Fruit fly (Drosophila melanogaster): ENCODE data around the gene alphaTub85E.

The alphaTub85E gene

dm6 chr3R:9771519-9771972 is 38.5 kb upstream of the alphaTub85E start, which contains the start of gene CG9471 (continued):
- 0 out of 2 replicates have a peak, but pooled peaks have one; percentile 6 for TF ChIP-seq crol (GFP tag; IDR thresholded peaks at IDR 0.05)
- TF ChIP-seq Fer3 (tag; optimal IDR thresholded peaks at IDR 0.05) = peak; percentile 94
- TF ChIP-seq corto (GFP tag; optimal IDR thresholded peaks at IDR 0.05) = peak; percentile 86
- TF ChIP-seq sr (GFP tag; IDR thresholded peaks at IDR 0.05) = peak; percentile 48; the same call in 1 of the 3 replicates
- peak; percentile 90 for TF ChIP-seq ERR (GFP tag; optimal IDR thresholded peaks at IDR 0.05)
- TF ChIP-seq wek (GFP tag; optimal IDR thresholded peaks at IDR 0.05) = peak; percentile 73
- TF ChIP-seq CG4854 (GFP tag; optimal IDR thresholded peaks at IDR 0.05) = peak; percentile 88
- TF ChIP-seq CG31388 (GFP tag; optimal IDR thresholded peaks at IDR 0.05) = peak; percentile 57
- TF ChIP-seq CG17186 (GFP tag; optimal IDR thresholded peaks at IDR 0.05) = peak; percentile 16
- TF ChIP-seq Oaz (GFP tag; IDR thresholded peaks at IDR 0.05) = peak; percentile 80
- TF ChIP-seq CG6689 (GFP tag; IDR thresholded peaks at IDR 0.05) = peak; percentile 94
- TF ChIP-seq slp2 (GFP tag; optimal IDR thresholded peaks at IDR 0.05) = peak; percentile 89
- TF ChIP-seq hth (optimal IDR thresholded peaks at IDR 0.05) = no peak
- peak; percentile 94 for TF ChIP-seq H15 (GFP tag; IDR thresholded peaks at IDR 0.05)
- TF ChIP-seq sd (tag; optimal IDR thresholded peaks at IDR 0.05) = peak; percentile 90
- peak; percentile 95 for TF ChIP-seq CG15269 (tag; optimal IDR thresholded peaks at IDR 0.05)
- TF ChIP-seq CG1792 (GFP tag; optimal IDR thresholded peaks at IDR 0.05) = peak; percentile 83
- TF ChIP-seq CG11085 (GFP tag; IDR thresholded peaks at IDR 0.05) = peak; percentile 86
- TF ChIP-seq CG6272 (GFP tag; IDR thresholded peaks at IDR 0.05) = peak; percentile 87
- TF ChIP-seq gce (GFP tag; IDR thresholded peaks at IDR 0.05) = peak; percentile 80; the same call in 2 of the 3 replicates
- TF ChIP-seq CG9876 (GFP tag; optimal IDR thresholded peaks at IDR 0.05) = peak; percentile 79
- peak; percentile 89 for TF ChIP-seq CG18476 (GFP tag; optimal IDR thresholded peaks at IDR 0.05)
- TF ChIP-seq grau (tag; optimal IDR thresholded peaks at IDR 0.05) = peak; percentile 99
- TF ChIP-seq NFAT (GFP tag; IDR thresholded peaks at IDR 0.05) = peak; percentile 72
- peak; percentile 80 for TF ChIP-seq sqz (GFP tag; optimal IDR thresholded peaks at IDR 0.05)
- TF ChIP-seq pb (GFP tag; optimal IDR thresholded peaks at IDR 0.05) = peak; percentile 73
- peak; percentile 30; the same call in 1 of the 2 replicates for TF ChIP-seq CG13287 (GFP tag; IDR thresholded peaks at IDR 0.05; ENCODE audit: partially characterized antibody)
- peak; percentile 77 for TF ChIP-seq CG5245 (GFP tag; optimal IDR thresholded peaks at IDR 0.05)
- TF ChIP-seq Dp (GFP tag; optimal IDR thresholded peaks at IDR 0.05) = peak; percentile 90
- TF ChIP-seq CG33213 (GFP tag; optimal IDR thresholded peaks at IDR 0.05) = peak; percentile 80
- TF ChIP-seq Dll (GFP tag; IDR thresholded peaks at IDR 0.05; ENCODE audit: partially characterized antibody) = no peak
- TF ChIP-seq CG8359 (GFP tag; optimal IDR thresholded peaks at IDR 0.05; ENCODE audit: borderline replicate concordance) = peak; percentile 14
- TF ChIP-seq Hr78 (GFP tag; optimal IDR thresholded peaks at IDR 0.05) = peak in 1 of 2 experiments; percentile 73
- TF ChIP-seq CG17568 (GFP tag; optimal IDR thresholded peaks at IDR 0.05) = no peak
- peak; percentile 92 for TF ChIP-seq Hmr (GFP tag; optimal IDR thresholded peaks at IDR 0.05)
- peak; percentile 93 for TF ChIP-seq Sox102F (GFP tag; optimal IDR thresholded peaks at IDR 0.05)
- TF ChIP-seq CG4820 (GFP tag; optimal IDR thresholded peaks at IDR 0.05) = peak; percentile 89
- peak; percentile 92 for TF ChIP-seq fd96Cb (tag; optimal IDR thresholded peaks at IDR 0.05)
- peak; percentile 76 for TF ChIP-seq kah (GFP tag; optimal IDR thresholded peaks at IDR 0.05)
- peak; percentile 83 for TF ChIP-seq CG7357 (GFP tag; IDR thresholded peaks at IDR 0.05)
- TF ChIP-seq CG11560 (tag; IDR thresholded peaks at IDR 0.05) = peak; percentile 66; the same call in 2 of the 3 replicates
- TF ChIP-seq gcm2 (GFP tag; optimal IDR thresholded peaks at IDR 0.05) = peak; percentile 76
- TF ChIP-seq CG18011 (GFP tag; optimal IDR thresholded peaks at IDR 0.05) = peak; percentile 72
- TF ChIP-seq dpn (GFP tag; optimal IDR thresholded peaks at IDR 0.05) = peak; percentile 90 to 93
- TF ChIP-seq CG30431 (GFP tag; optimal IDR thresholded peaks at IDR 0.05) = peak; percentile 72
- TF ChIP-seq dati (GFP tag; IDR thresholded peaks at IDR 0.05) = peak; percentile 81
- TF ChIP-seq pum (GFP tag; optimal IDR thresholded peaks at IDR 0.05) = peak; percentile 88
- TF ChIP-seq C15 (GFP tag; IDR thresholded peaks at IDR 0.05) = peak; percentile 71; the same call in 1 of the 3 replicates
- peak; percentile 90 for TF ChIP-seq trem (tag; optimal IDR thresholded peaks at IDR 0.05)
- peak; percentile 90 for TF ChIP-seq zfh1 (GFP tag; IDR thresholded peaks at IDR 0.05)

Measured in whole organism, embryonic.